Fruit fly (Drosophila melanogaster) whole organism, prepupa: ENCODE data around the gene slou.
A peak's percentile ranks its signal among the peaks of the same experiment; 100 is the strongest.

Experiments
- Blimp-1 ChIP-seq: fragments of 200-800 bp; sonication (Bioruptor generic); optimal IDR thresholded peaks from 3 replicates; lab custom pipeline; 2017; ENCODE audit warnings: missing biosample characterization, missing genetic modification characterization, mild to moderate bottlenecking, moderate library complexity, missing genetic modification reagents
- CG11294 ChIP-seq: fragments of 200-800 bp; sonication (Bioruptor generic); IDR thresholded peaks from 2 replicates; pipeline ENCODE4 v1.3.6; 2022; ENCODE audit warnings: missing biosample characterization, missing genetic modification characterization
- CG11762 ChIP-seq: fragments of 200-800 bp; sonication (Bioruptor generic); optimal IDR thresholded peaks from 3 replicates; lab custom pipeline; 2016; ENCODE audit warnings: missing biosample characterization, missing genetic modification characterization; ENCODE audit not compliant: insufficient read depth
- CG15336 ChIP-seq: fragments of 200-800 bp; sonication (Bioruptor generic); IDR thresholded peaks from 2 replicates; pipeline ENCODE4 v1.3.6; 2022; ENCODE audit warnings: missing biosample characterization, missing genetic modification characterization
- CG31627 ChIP-seq: fragments of 200-800 bp; sonication (Bioruptor generic); optimal IDR thresholded peaks from 3 replicates; lab custom pipeline; 2016; ENCODE audit warnings: missing biosample characterization, missing genetic modification characterization
- CG3919 ChIP-seq: fragments of 200-800 bp; sonication (Bioruptor generic); optimal IDR thresholded peaks from 3 replicates; lab custom pipeline; 2016; ENCODE audit warnings: missing biosample characterization, missing genetic modification characterization
- CG4318 ChIP-seq: fragments of 200-800 bp; sonication (Bioruptor generic); optimal IDR thresholded peaks from 3 replicates; lab custom pipeline; 2017; ENCODE audit warnings: missing biosample characterization, mild to moderate bottlenecking, missing genetic modification characterization
- CG6792 ChIP-seq: fragments of 200-800 bp; sonication (Bioruptor generic); optimal IDR thresholded peaks from 3 replicates; lab custom pipeline; 2016; ENCODE audit warnings: missing biosample characterization, missing genetic modification characterization
- CG6808 ChIP-seq: fragments of 200-800 bp; sonication (Bioruptor generic); optimal IDR thresholded peaks from 3 replicates; lab custom pipeline; 2017; ENCODE audit warnings: missing biosample characterization, missing genetic modification characterization, mild to moderate bottlenecking, moderate library complexity, missing genetic modification reagents
- CG6854 ChIP-seq: fragments of 200-800 bp; sonication (Bioruptor generic); optimal IDR thresholded peaks from 2 replicates; lab custom pipeline; 2017; ENCODE audit warnings: missing biosample characterization, mild to moderate bottlenecking, missing genetic modification characterization
- CG8119 ChIP-seq: fragments of 200-800 bp; sonication (Bioruptor generic); IDR thresholded peaks from 3 replicates; pipeline ENCODE4 v1.3.6; 2022; ENCODE audit warnings: missing biosample characterization, missing genetic modification characterization
- CG8632 ChIP-seq: fragments of 200-800 bp; sonication (Bioruptor generic); optimal IDR thresholded peaks from 3 replicates; lab custom pipeline; 2016; ENCODE audit warnings: missing biosample characterization, missing genetic modification characterization
- CG9139 ChIP-seq: fragments of 200-800 bp; sonication (Bioruptor generic); optimal IDR thresholded peaks from 3 replicates; lab custom pipeline; 2017; ENCODE audit warnings: missing biosample characterization, mild to moderate bottlenecking, missing genetic modification characterization
- Eip78C ChIP-seq: fragments of 200-800 bp; sonication (Bioruptor generic); peaks from one replicate; lab custom pipeline; 2016; ENCODE audit warnings: missing biosample characterization, missing genetic modification characterization
- Eip93F ChIP-seq: fragments of 200-800 bp; sonication (Bioruptor generic); optimal IDR thresholded peaks from 2 replicates; lab custom pipeline; 2016; ENCODE audit warnings: missing biosample characterization, mild to moderate bottlenecking, missing genetic modification characterization
- Ets21C ChIP-seq: fragments of 200-800 bp; sonication (Bioruptor generic); optimal IDR thresholded peaks from 3 replicates; lab custom pipeline; 2016; ENCODE audit warnings: missing biosample characterization, missing genetic modification characterization
- Gug ChIP-seq: fragments of 200-800 bp; sonication (Bioruptor generic); IDR thresholded peaks from 2 replicates; pipeline ENCODE4 v1.3.6; 2022; ENCODE audit warnings: missing biosample characterization, missing genetic modification characterization
- Hr39 ChIP-seq: fragments of 200-800 bp; sonication (Bioruptor generic); optimal IDR thresholded peaks from 2 replicates; lab custom pipeline; 2016; ENCODE audit warnings: missing biosample characterization, missing genetic modification characterization
- Hr4 ChIP-seq: fragments of 200-800 bp; sonication (Bioruptor generic); optimal IDR thresholded peaks from 3 replicates; lab custom pipeline; 2016; ENCODE audit warnings: missing biosample characterization, missing genetic modification characterization
- Lpt ChIP-seq: fragments of 200-800 bp; sonication (Bioruptor generic); optimal IDR thresholded peaks from 3 replicates; lab custom pipeline; 2016; ENCODE audit warnings: missing biosample characterization, missing genetic modification characterization
- OdsH ChIP-seq: fragments of 200-800 bp; sonication (Bioruptor generic); optimal IDR thresholded peaks from 3 replicates; lab custom pipeline; 2016; ENCODE audit warnings: missing biosample characterization, missing genetic modification characterization
- Smox ChIP-seq: fragments of 200-800 bp; sonication (Bioruptor generic); optimal IDR thresholded peaks from 3 replicates; lab custom pipeline; 2016; ENCODE audit warnings: missing biosample characterization, missing genetic modification characterization
- Sox15 ChIP-seq: fragments of 200-800 bp; sonication (Bioruptor generic); optimal IDR thresholded peaks from 3 replicates; lab custom pipeline; 2016; ENCODE audit warnings: missing biosample characterization, missing genetic modification characterization
- cyc ChIP-seq: fragments of 200-800 bp; sonication (Bioruptor generic); optimal IDR thresholded peaks from 3 replicates; lab custom pipeline; 2016; ENCODE audit warnings: missing biosample characterization, missing genetic modification characterization
- dac ChIP-seq: fragments of 200-800 bp; sonication (Bioruptor generic); optimal IDR thresholded peaks from 2 replicates; lab custom pipeline; 2017; ENCODE audit warnings: missing biosample characterization, mild to moderate bottlenecking, missing genetic modification characterization
- dsx ChIP-seq: fragments of 200-800 bp; optimal IDR thresholded peaks from 3 replicates; lab custom pipeline; 2019; ENCODE audit warnings: missing biosample characterization, mild to moderate bottlenecking, missing genetic modification characterization, moderate library complexity; ENCODE audit not compliant: poor library complexity, severe bottlenecking
- eg ChIP-seq: fragments of 200-800 bp; sonication (Bioruptor generic); IDR thresholded peaks from 3 replicates; pipeline ENCODE4 v1.3.6; 2022; ENCODE audit warnings: missing biosample characterization, missing genetic modification characterization
- esn ChIP-seq: fragments of 200-800 bp; sonication (Bioruptor generic); optimal IDR thresholded peaks from 2 replicates; lab custom pipeline; 2016; ENCODE audit warnings: missing biosample characterization, mild to moderate bottlenecking, missing genetic modification characterization, moderate library complexity
- fd85E ChIP-seq: fragments of 200-800 bp; sonication (Bioruptor generic); optimal IDR thresholded peaks from 3 replicates; lab custom pipeline; 2016; ENCODE audit warnings: missing biosample characterization, missing genetic modification characterization
- salr ChIP-seq, 2 experiments: fragments of 200-800 bp; sonication (Bioruptor generic); optimal IDR thresholded peaks; 3 replicates each; lab custom pipeline; 2016 to 2018; ENCODE audit warnings: missing biosample characterization in 2 of 2, missing genetic modification characterization in 2 of 2, mild to moderate bottlenecking in 1 of 2
- spab ChIP-seq: fragments of 200-800 bp; sonication (Bioruptor generic); optimal IDR thresholded peaks from 2 replicates; lab custom pipeline; 2017; ENCODE audit warnings: missing biosample characterization, mild to moderate bottlenecking, missing genetic modification characterization, missing genetic modification reagents
- ss ChIP-seq, 2 experiments: fragments of 200-800 bp; sonication (Bioruptor generic); optimal IDR thresholded peaks; 2 replicates in 1 of 2; 3 replicates in 1 of 2; lab custom pipeline; 2017 to 2018; ENCODE audit warnings: mild to moderate bottlenecking in 2 of 2, missing biosample characterization in 2 of 2, missing genetic modification characterization in 2 of 2, moderate library complexity in 1 of 2
- svp ChIP-seq: fragments of 200-800 bp; sonication (Bioruptor generic); peaks from one replicate; lab custom pipeline; 2016; ENCODE audit warnings: missing biosample characterization, missing genetic modification characterization
- topi ChIP-seq: fragments of 200-800 bp; sonication (Bioruptor generic); optimal IDR thresholded peaks from 3 replicates; lab custom pipeline; 2016; ENCODE audit warnings: missing biosample characterization, missing genetic modification characterization
- vri ChIP-seq: fragments of 200-800 bp; sonication (Bioruptor generic); optimal IDR thresholded peaks from 3 replicates; lab custom pipeline; 2016; ENCODE audit warnings: missing biosample characterization, mild to moderate bottlenecking, missing genetic modification characterization

slou gene

dm6 chr3R:21563306-21563705, 6.3 kb upstream of the slou start:
- no peak for TF ChIP-seq dsx
- no peak for TF ChIP-seq Smox
- TF ChIP-seq Eip78C (GFP tag; lab: Kevin White, UChicago), result peak; percentile 27

dm6 chr3R:21561427-21561872, 4.5 kb upstream of the slou start:
- TF ChIP-seq cyc (GFP tag; lab: Kevin White, UChicago) (no peak), ss (GFP tag; optimal IDR thresholded peaks at IDR 0.05; lab: Kevin White, UChicago) (peak in 1 of 2 experiments; percentile 2), CG6808 (GFP tag; lab: Kevin White, UChicago) (peak; percentile 5), svp (GFP tag; lab: Kevin White, UChicago) (peak; percentile 30), CG15336 (GFP tag; lab: Robert Waterston, UW) (peak; percentile 24; the same call in 1 of the 2 replicates), CG3919 (peak; percentile 19), dac (GFP tag; lab: Kevin White, UChicago) (no peak), CG9139 (GFP tag; lab: Kevin White, UChicago) (peak; percentile 19)

DNA sequence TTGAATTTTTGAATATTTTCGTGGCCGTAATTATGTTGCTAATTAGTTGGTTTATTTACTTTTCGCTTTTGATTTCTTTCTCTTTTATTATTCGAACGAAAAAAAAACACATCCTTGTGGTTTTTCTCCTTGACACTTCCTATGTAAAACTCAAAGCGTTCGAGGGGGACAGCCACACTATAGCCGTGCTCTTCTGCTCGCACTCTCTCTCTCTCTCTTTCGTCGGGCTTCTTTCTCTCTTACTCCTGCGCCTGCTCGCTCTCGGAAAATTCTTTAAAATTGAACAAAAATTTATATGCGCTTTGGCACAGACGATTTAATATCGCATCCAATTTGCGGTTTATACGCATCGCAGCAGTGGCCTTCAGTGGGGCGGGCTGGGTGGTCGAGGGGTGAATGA, 902 bp upstream of the slou start:
- TF ChIP-seq CG6792 (GFP tag; lab: Kevin White, UChicago), result no peak
- TF ChIP-seq Sox15 (GFP tag; lab: Kevin White, UChicago), result no peak
- no peak for TF ChIP-seq CG11294 (GFP tag; lab: Robert Waterston, UW)
- TF ChIP-seq Ets21C (GFP tag; lab: Kevin White, UChicago), result no peak
- no peak for TF ChIP-seq Gug
- no peak for TF ChIP-seq fd85E (GFP tag; lab: Kevin White, UChicago)
- no peak for TF ChIP-seq vri

dm6 chr3R:21551565-21551964, 5.4 kb downstream of the slou start:
- TF ChIP-seq CG31627 (GFP tag; lab: Kevin White, UChicago) (no peak), Blimp-1 (no peak), CG11762 (GFP tag; lab: Kevin White, UChicago) (no peak), eg (GFP tag; lab: Robert Waterston, UW) (no peak), spab (GFP tag; lab: Kevin White, UChicago) (no peak), Lpt (GFP tag; lab: Kevin White, UChicago) (no peak), esn (GFP tag; lab: Kevin White, UChicago) (no peak), salr (GFP tag; optimal IDR thresholded peaks at IDR 0.05; lab: Kevin White, UChicago) (no peak), CG6854 (GFP tag; lab: Kevin White, UChicago) (no peak), Eip93F (GFP tag; lab: Kevin White, UChicago) (no peak), Hr39 (GFP tag; lab: Kevin White, UChicago) (no peak), dsx (no peak), Hr4 (GFP tag; lab: Kevin White, UChicago) (no peak)
- TF ChIP-seq, all 60 proteins: peak for 0

dm6 chr3R:21548956-21549355, 8.0 kb downstream of the slou start:
- TF ChIP-seq CG8632, result no peak

DNA sequence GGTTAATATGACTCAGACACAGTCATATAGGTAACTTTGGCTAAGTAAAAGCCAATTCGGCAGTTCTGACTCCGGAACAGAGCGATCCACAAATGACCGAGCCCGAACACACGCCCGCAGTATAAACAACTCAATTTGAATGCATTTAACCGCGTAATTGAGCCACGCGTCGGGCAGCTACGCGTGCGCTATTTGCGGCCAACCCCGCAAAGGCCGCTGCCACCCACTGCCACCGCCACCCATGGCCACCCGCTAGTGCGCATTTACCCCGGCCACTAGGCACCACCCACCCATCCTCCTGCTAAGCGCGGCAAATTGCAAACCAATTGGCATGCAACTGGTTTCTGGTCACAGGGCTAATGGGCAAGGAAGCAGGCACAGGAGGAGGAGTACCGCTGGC, 12.9 kb downstream of the slou start:
- TF ChIP-seq OdsH (no peak), CG31627 (GFP tag; lab: Kevin White, UChicago) (no peak), topi (GFP tag; lab: Kevin White, UChicago) (no peak), CG4318 (GFP tag; lab: Kevin White, UChicago) (no peak), CG8119 (GFP tag; lab: Robert Waterston, UW) (no peak)
- TF ChIP-seq, all 60 proteins: peak for 0
